Worm (Caenorhabditis elegans) whole organism, late embryonic: ENCODE measurements around the gene F41E6.17.

ENCODE experiments used
- ahr-1 ChIP-seq: sonication (generic microtip); optimal IDR thresholded peaks from 2 replicates; lab custom pipeline; 2016; ENCODE audit warnings: missing genetic modification characterization, missing compliant biosample characterization
- ceh-24 ChIP-seq: sonication (generic microtip); optimal IDR thresholded peaks from 2 replicates; lab custom pipeline; 2016; ENCODE audit warnings: mild to moderate bottlenecking, missing genetic modification characterization, missing compliant biosample characterization
- unc-86 ChIP-seq: sonication (generic microtip); optimal IDR thresholded peaks from 2 replicates; lab custom pipeline; 2016; ENCODE audit warnings: missing genetic modification characterization, missing compliant biosample characterization
- ztf-16 ChIP-seq: sonication (generic microtip); optimal IDR thresholded peaks from 2 replicates; lab custom pipeline; 2017; ENCODE audit warnings: missing genetic modification characterization, missing compliant biosample characterization

ce11 chrV:8663023-8663422, 39.1 kb downstream of the F41E6.17 start:
- TF ChIP-seq ahr-1 (tag; lab: Kevin White, UChicago), result no peak
- TF ChIP-seq ceh-24, result no peak
- no peak for TF ChIP-seq ztf-16 (tag; lab: Kevin White, UChicago)
- TF ChIP-seq unc-86 (tag; lab: Kevin White, UChicago), result no peak
